Fruit fly (Drosophila melanogaster) whole organism, wandering third instar larva: Measurements from ENCODE around the gene RpL13A.

ENCODE experiments used
- Abd-B ChIP-seq: fragments of >200 bp; optimal IDR thresholded peaks from 2 replicates; lab custom pipeline; 2017; ENCODE audit warnings: missing biosample characterization, missing genetic modification characterization
- CG32264 ChIP-seq: fragments of 200-800 bp; sonication (Bioruptor generic); optimal IDR thresholded peaks from 2 replicates; lab custom pipeline; 2016; ENCODE audit warnings: missing biosample characterization, missing genetic modification characterization
- CG9705 ChIP-seq: fragments of 200-800 bp; sonication (Bioruptor generic); optimal IDR thresholded peaks from 2 replicates; lab custom pipeline; 2018; ENCODE audit warnings: missing biosample characterization, mild to moderate bottlenecking, missing genetic modification characterization
- Dfd ChIP-seq: fragments of >200 bp; optimal IDR thresholded peaks from 2 replicates; lab custom pipeline; 2017; ENCODE audit warnings: missing biosample characterization, missing genetic modification characterization
- HLH106 ChIP-seq: fragments of 200-800 bp; optimal IDR thresholded peaks from 3 replicates; lab custom pipeline; 2019; ENCODE audit warnings: missing biosample characterization, mild to moderate bottlenecking, missing genetic modification characterization, moderate library complexity
- Hnf4 ChIP-seq: fragments of 200-800 bp; sonication (Bioruptor generic); optimal IDR thresholded peaks from 2 replicates; lab custom pipeline; 2016; ENCODE audit warnings: missing biosample characterization, mild to moderate bottlenecking, missing genetic modification characterization
- Hr78 ChIP-seq: fragments of >200 bp; optimal IDR thresholded peaks from 2 replicates; lab custom pipeline; 2017; ENCODE audit warnings: missing biosample characterization, missing genetic modification characterization
- Hr83 ChIP-seq: fragments of 200-300 bp; sonication (Bioruptor generic); optimal IDR thresholded peaks from 2 replicates; lab custom pipeline; 2016; ENCODE audit warnings: missing biosample characterization, mild to moderate bottlenecking, missing genetic modification characterization, moderate library complexity; ENCODE audit not compliant: poor library complexity, severe bottlenecking
- Jra ChIP-seq: sonication (Bioruptor generic); optimal IDR thresholded peaks from 2 replicates; lab custom pipeline; 2016; ENCODE audit warnings: missing biosample characterization, missing genetic modification characterization
- Mio ChIP-seq: sonication (Bioruptor generic); optimal IDR thresholded peaks from 2 replicates; lab custom pipeline; 2016; ENCODE audit warnings: missing biosample characterization, missing genetic modification characterization
- Myc ChIP-seq: fragments of >200 bp; optimal IDR thresholded peaks from 2 replicates; lab custom pipeline; 2017
- OdsH ChIP-seq: fragments of 200-800 bp; sonication (Bioruptor generic); optimal IDR thresholded peaks from 2 replicates; lab custom pipeline; 2016; ENCODE audit warnings: missing biosample characterization, mild to moderate bottlenecking, missing genetic modification characterization
- Vsx2 ChIP-seq: fragments of 200-300, 225-300 bp; sonication (Bioruptor generic); optimal IDR thresholded peaks from 2 replicates; lab custom pipeline; 2018; ENCODE audit warnings: missing biosample characterization, missing genetic modification characterization; ENCODE audit not compliant: partially characterized antibody
- br ChIP-seq: fragments of 200-800 bp; sonication (Bioruptor generic); optimal IDR thresholded peaks from 2 replicates; lab custom pipeline; 2016; ENCODE audit warnings: missing biosample characterization, missing genetic modification characterization
- brk ChIP-seq: fragments of 200-800 bp; sonication (Bioruptor generic); optimal IDR thresholded peaks from 2 replicates; lab custom pipeline; 2016; ENCODE audit warnings: missing biosample characterization, mild to moderate bottlenecking, missing genetic modification characterization
- dsf ChIP-seq: sonication (Bioruptor generic); optimal IDR thresholded peaks from 2 replicates; lab custom pipeline; 2016; ENCODE audit warnings: missing biosample characterization, missing genetic modification characterization, borderline replicate concordance
- ey ChIP-seq: fragments of 200-800 bp; sonication (Bioruptor generic); optimal IDR thresholded peaks from 2 replicates; lab custom pipeline; 2016; ENCODE audit warnings: missing biosample characterization, missing genetic modification characterization
- fru ChIP-seq: fragments of 200-800 bp; sonication (Bioruptor generic); optimal IDR thresholded peaks from 3 replicates; lab custom pipeline; 2016; ENCODE audit warnings: missing biosample characterization, mild to moderate bottlenecking, missing genetic modification characterization
- h ChIP-seq: fragments of 200-800 bp; sonication (Bioruptor generic); optimal IDR thresholded peaks from 3 replicates; lab custom pipeline; 2016; ENCODE audit warnings: missing biosample characterization, mild to moderate bottlenecking, missing genetic modification characterization
- lola ChIP-seq: fragments of >200 bp; optimal IDR thresholded peaks from 2 replicates; lab custom pipeline; 2017; ENCODE audit warnings: missing biosample characterization, missing genetic modification characterization
- pan ChIP-seq: fragments of >200 bp; optimal IDR thresholded peaks from 2 replicates; lab custom pipeline; 2017
- psq ChIP-seq: fragments of 200-800 bp; sonication (Bioruptor generic); optimal IDR thresholded peaks from 3 replicates; lab custom pipeline; 2017; ENCODE audit warnings: missing biosample characterization, mild to moderate bottlenecking, missing genetic modification characterization, moderate library complexity
- rgr ChIP-seq: fragments of 200-800 bp; sonication (Bioruptor generic); optimal IDR thresholded peaks from 3 replicates; lab custom pipeline; 2016; ENCODE audit warnings: missing biosample characterization, mild to moderate bottlenecking, missing genetic modification characterization
- sage ChIP-seq: fragments of 200-800 bp; sonication (Bioruptor generic); optimal IDR thresholded peaks from 2 replicates; lab custom pipeline; 2016; ENCODE audit warnings: missing biosample characterization, mild to moderate bottlenecking, missing genetic modification characterization
- sv ChIP-seq: fragments of 200-800 bp; sonication (Bioruptor generic); optimal IDR thresholded peaks from 3 replicates; lab custom pipeline; 2016; ENCODE audit warnings: missing biosample characterization, missing genetic modification characterization
- tai ChIP-seq: sonication (Bioruptor generic); optimal IDR thresholded peaks from 2 replicates; lab custom pipeline; 2016; ENCODE audit warnings: missing biosample characterization, missing genetic modification characterization
- usp ChIP-seq: fragments of >200 bp; optimal IDR thresholded peaks from 2 replicates; lab custom pipeline; 2017; ENCODE audit warnings: missing biosample characterization, missing genetic modification characterization
- woc ChIP-seq: sonication (Bioruptor generic); optimal IDR thresholded peaks from 2 replicates; lab custom pipeline; 2016; ENCODE audit warnings: missing biosample characterization, mild to moderate bottlenecking, missing genetic modification characterization

The RpL13A gene

DNA sequence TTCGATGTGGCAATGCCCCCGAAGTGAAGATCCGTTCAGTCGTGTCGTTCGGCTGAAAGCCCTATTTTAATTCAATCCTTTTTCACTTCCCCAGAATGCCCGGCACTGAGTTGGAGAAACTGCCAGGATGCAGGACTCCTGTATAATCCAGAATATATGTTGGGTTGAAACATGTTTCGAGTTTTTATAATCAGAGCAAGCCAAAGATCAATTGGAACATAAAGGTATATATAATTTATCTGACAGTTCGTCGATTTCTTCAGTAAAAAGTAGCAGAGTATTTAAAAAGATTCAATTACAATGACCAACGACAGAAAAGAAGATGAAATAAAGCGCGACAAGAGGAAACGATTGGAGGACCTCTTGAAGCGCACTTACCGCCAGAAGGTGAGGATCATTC is 3.3 kb downstream of the RpL13A start, which contains the start of gene CG31551:
Gene CG31551, plus strand, starts transcription at position 301 of the 400 bp plus-strand sequence.
- TF ChIP-seq usp (GFP tag; lab: Kevin White, UChicago) (no peak), tai (GFP tag; lab: Kevin White, UChicago) (no peak), Vsx2 (GFP tag; lab: Kevin White, UChicago) (no peak), brk (GFP tag; lab: Kevin White, UChicago) (no peak), dsf (GFP tag; lab: Kevin White, UChicago) (no peak), Hnf4 (GFP tag; lab: Kevin White, UChicago) (no peak), OdsH (GFP tag; lab: Kevin White, UChicago) (no peak)

DNA sequence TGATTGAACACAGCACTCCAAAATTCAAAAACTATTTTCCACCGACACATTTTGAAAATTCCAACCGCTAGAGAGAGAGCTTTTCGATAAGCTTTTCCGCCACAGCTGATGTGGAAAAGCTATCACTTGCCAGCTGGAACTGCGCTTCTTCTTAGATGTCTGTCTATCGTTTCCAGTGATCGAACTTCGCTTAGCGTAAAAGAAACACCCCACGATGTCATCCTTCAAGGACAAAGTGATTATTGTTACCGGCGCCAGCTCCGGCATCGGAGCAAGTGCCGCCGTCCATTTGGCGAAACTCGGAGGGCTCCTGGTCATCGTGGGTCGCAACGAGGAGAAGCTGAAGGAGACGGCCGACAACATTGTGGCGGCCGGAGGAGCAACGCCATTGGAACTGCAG is 7.9 kb downstream of the RpL13A start, which contains the start of gene CG31549:
Gene CG31549, plus strand, starts transcription at position 11 of the 400 bp plus-strand sequence.
- TF ChIP-seq tai (GFP tag; lab: Kevin White, UChicago) (no peak), woc (GFP tag; lab: Kevin White, UChicago) (no peak), h (GFP tag; lab: Kevin White, UChicago) (no peak), usp (GFP tag; lab: Kevin White, UChicago) (no peak), CG32264 (no peak), Abd-B (no peak), Myc (lab: Kevin White, UChicago) (no peak), CG9705 (GFP tag; lab: Kevin White, UChicago) (no peak), Dfd (no peak), Hnf4 (GFP tag; lab: Kevin White, UChicago) (no peak)

DNA sequence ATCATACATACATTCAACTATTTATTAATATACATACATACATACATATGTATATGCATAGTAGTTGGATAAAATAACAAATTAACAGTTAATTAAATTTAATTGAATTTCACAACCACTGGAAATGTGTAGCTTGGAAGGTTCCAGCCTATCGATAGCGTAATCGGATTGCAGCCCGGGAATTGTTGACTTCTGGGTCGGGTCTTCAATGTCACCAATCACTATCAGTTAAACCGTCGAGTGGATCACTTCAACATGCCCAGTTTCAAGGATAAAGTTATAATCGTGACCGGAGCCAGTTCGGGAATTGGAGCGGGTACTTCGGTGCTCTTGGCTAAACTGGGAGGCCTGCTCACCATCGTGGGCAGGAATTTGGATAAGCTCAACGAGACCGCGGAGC is 9.2 kb downstream of the RpL13A start, which contains the start of gene CG12171:
Gene CG12171, plus strand, starts transcription at position 191 of the 400 bp plus-strand sequence.
- TF ChIP-seq Hr83 (GFP tag; lab: Kevin White, UChicago): peak; percentile 46
- TF ChIP-seq sage: no peak

DNA sequence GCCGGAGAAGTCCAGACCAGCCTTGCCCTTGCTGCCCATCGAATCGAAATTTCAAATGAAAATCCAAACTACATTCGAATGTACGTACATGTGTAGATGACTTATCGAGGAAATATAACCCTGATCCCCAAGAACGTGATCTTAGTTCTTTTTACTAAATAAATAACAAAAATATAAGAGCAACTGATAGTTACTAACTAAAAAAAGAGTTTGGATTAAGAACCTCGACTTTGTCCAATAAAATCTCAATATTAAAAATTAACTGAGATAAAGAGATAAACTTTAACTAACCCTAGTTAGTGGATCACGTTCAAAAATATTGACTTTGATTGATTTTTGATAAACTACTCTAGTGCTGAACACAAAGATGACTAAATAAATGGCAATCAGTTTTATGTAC is 11.2 kb downstream of the RpL13A start, which contains the start of gene CG31546:
Gene CG31546, minus strand, starts transcription at position 101 of the 400 bp plus-strand sequence.
- TF ChIP-seq br: no peak
- no peak for TF ChIP-seq Hr78 (GFP tag; lab: Kevin White, UChicago)
- no peak for TF ChIP-seq pan (lab: Kevin White, UChicago)
- TF ChIP-seq sv (GFP tag; lab: Kevin White, UChicago): no peak
- TF ChIP-seq brk (GFP tag; lab: Kevin White, UChicago): no peak

DNA sequence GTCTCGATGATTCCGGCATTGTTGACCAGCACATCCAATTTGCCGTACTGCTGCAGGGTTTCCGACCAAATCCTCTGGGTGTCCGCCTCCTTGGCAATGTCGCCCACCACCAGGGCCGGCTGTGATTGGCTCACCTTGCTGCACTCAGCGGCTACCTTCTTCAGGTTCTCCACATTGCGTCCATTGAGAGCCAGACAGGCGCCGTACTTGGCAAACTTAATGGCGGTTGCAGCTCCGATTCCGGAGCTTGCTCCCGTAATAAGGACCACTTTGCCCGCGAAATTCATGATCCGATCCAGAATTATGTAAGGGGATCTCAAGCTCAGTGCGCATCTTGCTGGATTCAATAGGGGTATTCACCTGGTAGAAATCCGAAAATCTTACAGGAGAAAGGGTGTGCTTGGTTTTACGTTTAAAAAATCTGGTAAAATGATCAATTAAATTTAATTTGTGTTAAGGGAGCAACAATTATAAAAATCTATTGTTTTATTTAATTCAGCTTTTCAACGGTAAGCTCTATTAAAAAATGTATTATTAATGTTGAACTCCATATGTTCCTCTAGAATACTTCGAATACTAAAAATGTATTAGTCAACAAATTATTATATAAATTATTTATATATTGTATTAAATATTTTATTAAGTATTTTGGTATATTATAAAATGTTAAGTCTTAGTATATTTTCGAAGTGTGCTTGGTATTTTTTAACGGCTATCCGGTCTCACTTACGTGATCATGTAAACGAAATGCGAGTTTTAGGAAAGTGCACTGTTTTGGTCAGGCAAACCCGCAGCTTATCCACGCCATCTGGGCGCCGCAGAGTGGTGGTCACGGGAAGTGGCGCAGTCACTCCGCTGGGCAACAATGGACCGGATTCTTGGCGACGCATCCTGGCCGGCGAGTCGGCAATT is 12.5 kb downstream of the RpL13A start, which contains the start of the genes CG31548 and CG12170:
Gene CG31548, minus strand, starts transcription at position 334 of the 912 bp plus-strand sequence.
Gene CG12170, plus strand, starts transcription at position 716 of the 912 bp plus-strand sequence.
- TF ChIP-seq HLH106 (tag; lab: Kevin White, UChicago) (peak; percentile 36), woc (GFP tag; lab: Kevin White, UChicago) (no peak), psq (GFP tag; lab: Kevin White, UChicago) (peak; percentile 41), ey (GFP tag; lab: Kevin White, UChicago) (peak; percentile 37), Hr83 (GFP tag; lab: Kevin White, UChicago) (peak; percentile 19), OdsH (GFP tag; lab: Kevin White, UChicago) (peak; percentile 1), rgr (GFP tag; lab: Kevin White, UChicago) (no peak), sv (GFP tag; lab: Kevin White, UChicago) (peak; percentile 32), Mio (GFP tag; lab: Kevin White, UChicago) (no peak)

DNA sequence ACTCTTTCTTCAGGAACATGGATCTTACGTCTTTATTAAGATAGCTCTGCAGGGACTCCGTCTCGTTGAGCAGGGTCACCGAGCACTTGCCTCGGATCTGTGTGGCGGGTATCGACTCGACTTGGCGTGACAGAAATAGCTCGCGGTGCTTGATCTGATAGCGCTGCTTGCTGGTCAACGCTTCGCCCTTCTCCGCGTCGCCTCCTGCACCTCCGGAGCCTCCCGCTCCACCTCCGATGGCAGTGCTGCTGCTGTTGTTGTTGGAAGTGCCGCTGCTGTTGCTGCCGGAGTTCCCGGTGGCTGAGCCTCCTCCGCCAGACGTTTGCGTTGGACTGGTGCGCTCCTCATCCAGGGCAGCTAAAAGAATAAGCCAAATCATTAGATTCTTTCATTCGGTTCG is 19.1 kb downstream of the RpL13A start:
- TF ChIP-seq Abd-B: no peak
- TF ChIP-seq usp (GFP tag; lab: Kevin White, UChicago): no peak
- no peak for TF ChIP-seq fru (GFP tag; lab: Kevin White, UChicago)
- TF ChIP-seq Jra (GFP tag; lab: Kevin White, UChicago): no peak
- no peak for TF ChIP-seq lola (GFP tag; lab: Kevin White, UChicago)
